Fruit fly (Drosophila melanogaster) whole organism, embryonic: ENCODE results near the gene qm.
A peak's percentile ranks its signal among the peaks of the same experiment; 100 is the strongest.

ENCODE experiments used
- ATbp ChIP-seq: fragments of 200-800 bp; sonication (Bioruptor generic); optimal IDR thresholded peaks from 2 replicates; lab custom pipeline; 2017; ENCODE audit warnings: missing biosample characterization, mild to moderate bottlenecking, missing genetic modification characterization, missing genetic modification reagents
- CG10431 ChIP-seq: fragments of 200-800 bp; sonication (Bioruptor generic); optimal IDR thresholded peaks from 3 replicates; lab custom pipeline; 2018; ENCODE audit warnings: missing biosample characterization, mild to moderate bottlenecking, missing genetic modification characterization
- CG13287 ChIP-seq: fragments of 200-800 bp; sonication (Bioruptor generic); IDR thresholded peaks from 2 replicates; pipeline ENCODE4 v1.3.6; 2022; ENCODE audit warnings: missing biosample characterization, missing genetic modification characterization; ENCODE audit not compliant: partially characterized antibody
- CG14965 ChIP-seq: fragments of 200-800 bp; sonication (Bioruptor generic); optimal IDR thresholded peaks from 2 replicates; lab custom pipeline; 2016; ENCODE audit warnings: missing biosample characterization, missing genetic modification characterization, borderline replicate concordance
- CG16863 ChIP-seq: fragments of 200-800 bp; sonication (Bioruptor generic); optimal IDR thresholded peaks from 3 replicates; lab custom pipeline; 2016; ENCODE audit warnings: missing biosample characterization, missing genetic modification characterization
- CG17912 ChIP-seq: fragments of 200-800 bp; sonication (Bioruptor generic); optimal IDR thresholded peaks from 2 replicates; lab custom pipeline; 2018; ENCODE audit warnings: missing biosample characterization, mild to moderate bottlenecking, missing genetic modification characterization
- CG18262 ChIP-seq: fragments of 200-800 bp; optimal IDR thresholded peaks from 3 replicates; lab custom pipeline; 2019; ENCODE audit warnings: missing biosample characterization, mild to moderate bottlenecking, missing genetic modification characterization, moderate library complexity
- CG2875 ChIP-seq: fragments of 200-800 bp; sonication (Bioruptor generic); optimal IDR thresholded peaks from 2 replicates; lab custom pipeline; 2017; ENCODE audit warnings: missing biosample characterization, mild to moderate bottlenecking, missing genetic modification characterization, missing genetic modification reagents
- CG34422 ChIP-seq: fragments of 200-800 bp; sonication (Bioruptor generic); IDR thresholded peaks from 3 replicates; pipeline ENCODE4 v1.3.6; 2022; ENCODE audit warnings: missing biosample characterization, missing genetic modification characterization
- CG4282 ChIP-seq: fragments of 200-800 bp; sonication (Bioruptor generic); optimal IDR thresholded peaks from 2 replicates; lab custom pipeline; 2016; ENCODE audit warnings: missing biosample characterization, missing genetic modification characterization
- CG6272 ChIP-seq: fragments of 200-800 bp; sonication (Bioruptor generic); IDR thresholded peaks from 2 replicates; pipeline ENCODE4 v1.3.6; 2022; ENCODE audit warnings: missing biosample characterization, missing genetic modification characterization
- CG6689 ChIP-seq: fragments of 200-800 bp; sonication (Bioruptor generic); IDR thresholded peaks from 2 replicates; pipeline ENCODE4 v1.3.6; 2022; ENCODE audit warnings: missing biosample characterization, missing genetic modification characterization
- CG7357 ChIP-seq: fragments of 200-800 bp; sonication (Bioruptor generic); IDR thresholded peaks from 3 replicates; pipeline ENCODE4 v1.3.6; 2022; ENCODE audit warnings: missing biosample characterization, missing genetic modification characterization
- CG7928 ChIP-seq: fragments of 200-800 bp; sonication (Bioruptor generic); optimal IDR thresholded peaks from 2 replicates; lab custom pipeline; 2017; ENCODE audit warnings: missing biosample characterization, mild to moderate bottlenecking, missing genetic modification characterization
- CG9797 ChIP-seq: fragments of 200-800 bp; sonication (Bioruptor generic); optimal IDR thresholded peaks from 3 replicates; lab custom pipeline; 2018; ENCODE audit warnings: missing biosample characterization, mild to moderate bottlenecking, missing genetic modification characterization
- CkIIα-i1 ChIP-seq: fragments of 200-800 bp; sonication (Bioruptor generic); IDR thresholded peaks from 2 replicates; pipeline ENCODE4 v1.3.6; 2022; ENCODE audit warnings: missing biosample characterization, missing genetic modification characterization
- D19B ChIP-seq: fragments of 200-800 bp; sonication (Bioruptor generic); optimal IDR thresholded peaks from 2 replicates; lab custom pipeline; 2017; ENCODE audit warnings: missing biosample characterization, mild to moderate bottlenecking, missing genetic modification characterization
- E2f2 ChIP-seq: fragments of 200-800 bp; sonication (Bioruptor generic); IDR thresholded peaks from 2 replicates; pipeline ENCODE4 v1.3.6; 2022; ENCODE audit warnings: missing biosample characterization, missing genetic modification characterization
- ERR ChIP-seq: fragments of 200-800 bp; sonication (Bioruptor generic); optimal IDR thresholded peaks from 2 replicates; lab custom pipeline; 2016; ENCODE audit warnings: missing biosample characterization, missing genetic modification characterization
- Fer1 ChIP-seq: fragments of 200-800 bp; sonication (Bioruptor generic); optimal IDR thresholded peaks from 2 replicates; lab custom pipeline; 2017; ENCODE audit warnings: missing biosample characterization, mild to moderate bottlenecking, missing genetic modification characterization
- GATAe ChIP-seq: fragments of 200-800 bp; sonication (Bioruptor generic); conservative IDR thresholded peaks from 2 replicates; pipeline ENCODE4 v1.3.6; 2022; ENCODE audit warnings: missing biosample characterization, missing genetic modification characterization
- HLH3B ChIP-seq: fragments of 200-800 bp; sonication (Bioruptor generic); IDR thresholded peaks from 2 replicates; pipeline ENCODE4 v1.3.6; 2022; ENCODE audit warnings: missing biosample characterization, missing genetic modification characterization
- Hey ChIP-seq: fragments of 200-800 bp; sonication (Bioruptor generic); optimal IDR thresholded peaks from 3 replicates; lab custom pipeline; 2018; ENCODE audit warnings: missing biosample characterization, mild to moderate bottlenecking, missing genetic modification characterization
- Hr78 ChIP-seq, 2 experiments: fragments of 200-800 bp in 1 of 2; fragments of >200 bp in 1 of 2; sonication (Bioruptor generic) in 1 of 2; optimal IDR thresholded peaks; 2 replicates each; lab custom pipeline; 2017 to 2019; ENCODE audit warnings: missing biosample characterization in 2 of 2, missing genetic modification characterization in 2 of 2, mild to moderate bottlenecking in 1 of 2, moderate library complexity in 1 of 2
- Neu2 ChIP-seq: fragments of 200-800 bp; sonication (Bioruptor generic); optimal IDR thresholded peaks from 3 replicates; lab custom pipeline; 2016; ENCODE audit warnings: missing biosample characterization, missing genetic modification characterization, borderline replicate concordance
- Sox100B ChIP-seq: fragments of 200-800 bp; sonication (Bioruptor generic); optimal IDR thresholded peaks from 3 replicates; lab custom pipeline; 2018; ENCODE audit warnings: missing biosample characterization, mild to moderate bottlenecking, missing genetic modification characterization
- YL-1 ChIP-seq: fragments of 200-800 bp; sonication (Bioruptor generic); optimal IDR thresholded peaks from 3 replicates; lab custom pipeline; 2017; ENCODE audit warnings: missing biosample characterization, mild to moderate bottlenecking, missing genetic modification characterization
- bab2 ChIP-seq: fragments of 200-800 bp; sonication (Bioruptor generic); optimal IDR thresholded peaks from 2 replicates; lab custom pipeline; 2016; ENCODE audit warnings: missing biosample characterization, missing genetic modification characterization
- bcd ChIP-seq: fragments of 200-800 bp; sonication (Bioruptor generic); optimal IDR thresholded peaks from 2 replicates; lab custom pipeline; 2017; ENCODE audit warnings: missing biosample characterization, mild to moderate bottlenecking, missing genetic modification characterization
- bowl ChIP-seq: fragments of 200-800 bp; sonication (Bioruptor generic); IDR thresholded peaks from 2 replicates; pipeline ENCODE4 v1.3.6; 2022; ENCODE audit warnings: missing biosample characterization, missing genetic modification characterization
- crol ChIP-seq: fragments of 200-800 bp; sonication (Bioruptor generic); IDR thresholded peaks from 2 replicates; pipeline ENCODE4 v1.3.6; 2022; ENCODE audit warnings: missing biosample characterization, missing genetic modification characterization
- cwo ChIP-seq: fragments of 200-800 bp; sonication (Bioruptor generic); optimal IDR thresholded peaks from 3 replicates; lab custom pipeline; 2017; ENCODE audit warnings: missing biosample characterization, missing genetic modification characterization, mild to moderate bottlenecking, moderate library complexity, missing genetic modification reagents
- dmrt11E ChIP-seq: fragments of 200-800 bp; sonication (Bioruptor generic); optimal IDR thresholded peaks from 3 replicates; lab custom pipeline; 2018; ENCODE audit warnings: missing biosample characterization, mild to moderate bottlenecking, missing genetic modification characterization, moderate library complexity
- gce ChIP-seq: fragments of 200-800 bp; sonication (Bioruptor generic); IDR thresholded peaks from 3 replicates; pipeline ENCODE4 v1.3.6; 2022; ENCODE audit warnings: missing biosample characterization, missing genetic modification characterization
- gcm ChIP-seq: fragments of 200-800 bp; sonication (Bioruptor generic); optimal IDR thresholded peaks from 2 replicates; lab custom pipeline; 2019; ENCODE audit warnings: missing biosample characterization, mild to moderate bottlenecking, missing genetic modification characterization, moderate library complexity
- grau ChIP-seq: fragments of 200-800 bp; optimal IDR thresholded peaks from 3 replicates; lab custom pipeline; 2019; ENCODE audit warnings: missing biosample characterization, mild to moderate bottlenecking, missing genetic modification characterization, moderate library complexity
- grn ChIP-seq: fragments of 200-800 bp; sonication (Bioruptor generic); optimal IDR thresholded peaks from 3 replicates; lab custom pipeline; 2017; ENCODE audit warnings: missing biosample characterization, missing genetic modification characterization
- hkb ChIP-seq, 2 experiments: fragments of 200-800 bp in 1 of 2; fragments of >200 bp in 1 of 2; sonication (Bioruptor generic) in 1 of 2; IDR thresholded peaks in 1 of 2; optimal IDR thresholded peaks in 1 of 2; 2 replicates each; pipeline versions ENCODE4 v1.3.6 to Lab custom; 2017 to 2022; ENCODE audit warnings: missing biosample characterization in 1 of 2, missing genetic modification characterization in 1 of 2
- inv ChIP-seq: fragments of 200-800 bp; sonication (Bioruptor generic); IDR thresholded peaks from 2 replicates; pipeline ENCODE4 v1.3.6; 2022; ENCODE audit warnings: missing biosample characterization, missing genetic modification characterization; ENCODE audit not compliant: partially characterized antibody
- jumu ChIP-seq: fragments of 200-800 bp; sonication (Bioruptor generic); optimal IDR thresholded peaks from 3 replicates; lab custom pipeline; 2016; ENCODE audit warnings: missing biosample characterization, missing genetic modification characterization
- lbe ChIP-seq: fragments of 200-800 bp; sonication (Bioruptor generic); optimal IDR thresholded peaks from 2 replicates; lab custom pipeline; 2016; ENCODE audit warnings: missing biosample characterization, mild to moderate bottlenecking, missing genetic modification characterization
- mirr ChIP-seq: fragments of 200-800 bp; sonication (Bioruptor generic); optimal IDR thresholded peaks from 3 replicates; lab custom pipeline; 2018; ENCODE audit warnings: missing biosample characterization, mild to moderate bottlenecking, missing genetic modification characterization
- rib ChIP-seq: fragments of 200-800 bp; sonication (Bioruptor generic); IDR thresholded peaks from 2 replicates; pipeline ENCODE4 v1.3.6; 2022; ENCODE audit warnings: missing biosample characterization, missing genetic modification characterization
- run ChIP-seq: fragments of 200-800 bp; sonication (Bioruptor generic); optimal IDR thresholded peaks from 3 replicates; lab custom pipeline; 2018; ENCODE audit warnings: missing biosample characterization, mild to moderate bottlenecking, missing genetic modification characterization
- sd ChIP-seq: fragments of 200-800 bp; sonication (Bioruptor generic); optimal IDR thresholded peaks from 3 replicates; lab custom pipeline; 2018; ENCODE audit warnings: missing biosample characterization, mild to moderate bottlenecking, missing genetic modification characterization, moderate library complexity
- sens-2 ChIP-seq: fragments of 200-800 bp; sonication (Bioruptor generic); IDR thresholded peaks from 2 replicates; pipeline ENCODE4 v1.3.6; 2022; ENCODE audit warnings: missing biosample characterization, missing genetic modification characterization
- sr ChIP-seq: fragments of 200-800 bp; sonication (Bioruptor generic); IDR thresholded peaks from 3 replicates; pipeline ENCODE4 v1.3.6; 2022; ENCODE audit warnings: missing biosample characterization, missing genetic modification characterization
- sug ChIP-seq: fragments of 200-800 bp; optimal IDR thresholded peaks from 2 replicates; lab custom pipeline; 2019; ENCODE audit warnings: missing biosample characterization, mild to moderate bottlenecking, missing genetic modification characterization, moderate library complexity
- vnd ChIP-seq: fragments of 200-800 bp; sonication (Bioruptor generic); IDR thresholded peaks from 3 replicates; pipeline ENCODE4 v1.3.6; 2022; ENCODE audit warnings: missing biosample characterization, missing genetic modification characterization; ENCODE audit not compliant: partially characterized antibody
- wdn ChIP-seq: fragments of 200-800 bp; sonication (Bioruptor generic); IDR thresholded peaks from 2 replicates; pipeline ENCODE4 v1.3.6; 2022; ENCODE audit warnings: missing biosample characterization, missing genetic modification characterization
- yki ChIP-seq: fragments of >200 bp; optimal IDR thresholded peaks from 3 replicates; lab custom pipeline; 2018

qm gene

dm6 chr3L:7397979-7398378 is 49.9 kb downstream of the qm start, which contains the start of gene CG8562:
Gene CG8562, plus strand, starts transcription at chr3L:7398285.
- no peak for TF ChIP-seq bab2
- no peak for TF ChIP-seq D19B (GFP tag; lab: Kevin White, UChicago)
- TF ChIP-seq sens-2, result peak; percentile 69; the same call in 1 of the 2 replicates
- TF ChIP-seq Neu2 (GFP tag; lab: Kevin White, UChicago), result no peak
- no peak for TF ChIP-seq lbe (GFP tag; lab: Kevin White, UChicago)
- no peak for TF ChIP-seq E2f2 (GFP tag; lab: Robert Waterston, UW)
- TF ChIP-seq CG13287 (GFP tag; lab: Robert Waterston, UW), result no peak
- no peak for TF ChIP-seq CG9797
- TF ChIP-seq CG16863 (GFP tag; lab: Kevin White, UChicago), result no peak
- peak in 1 of 2 experiments; percentile 5 for TF ChIP-seq Hr78 (GFP tag; optimal IDR thresholded peaks at IDR 0.05; lab: Kevin White, UChicago)
- no peak for TF ChIP-seq CG6272
- TF ChIP-seq vnd (GFP tag; lab: Robert Waterston, UW), result peak; percentile 43; the same call in 2 of the 3 replicates
- no peak for TF ChIP-seq ATbp (GFP tag; lab: Kevin White, UChicago)
- TF ChIP-seq CG2875 (GFP tag; lab: Kevin White, UChicago), result no peak
- TF ChIP-seq rib, result no peak
- TF ChIP-seq sr (GFP tag; lab: Robert Waterston, UW), result no peak
- TF ChIP-seq CkIIα-i1 (GFP tag; lab: Robert Waterston, UW), result no peak
- TF ChIP-seq CG17912, result no peak
- TF ChIP-seq CG10431 (GFP tag; lab: Kevin White, UChicago), result no peak
- peak; percentile 33 for TF ChIP-seq grn
- TF ChIP-seq sd, result no peak
- no peak for TF ChIP-seq CG4282 (GFP tag; lab: Kevin White, UChicago)
- TF ChIP-seq HLH3B (GFP tag; lab: Robert Waterston, UW), result no peak
- TF ChIP-seq run (tag; lab: Kevin White, UChicago), result no peak
- TF ChIP-seq CG7357 (GFP tag; lab: Robert Waterston, UW), result no peak
- peak; percentile 54 for TF ChIP-seq mirr
- peak; percentile 52; the same call in 1 of the 2 replicates for TF ChIP-seq GATAe (GFP tag; lab: Robert Waterston, UW)
- no peak for TF ChIP-seq bcd (GFP tag; lab: Kevin White, UChicago)
- peak; percentile 44 for TF ChIP-seq sug (tag; lab: Kevin White, UChicago)
- no peak for TF ChIP-seq jumu (GFP tag; lab: Kevin White, UChicago)
- TF ChIP-seq YL-1 (GFP tag; lab: Kevin White, UChicago), result no peak
- TF ChIP-seq Fer1 (GFP tag; lab: Kevin White, UChicago), result no peak
- TF ChIP-seq wdn, result no peak
- no peak for TF ChIP-seq gce (GFP tag; lab: Robert Waterston, UW)
- TF ChIP-seq CG6689, result no peak
- no peak for TF ChIP-seq CG34422 (GFP tag; lab: Robert Waterston, UW)
- no peak for TF ChIP-seq gcm
- no peak for TF ChIP-seq crol (GFP tag; lab: Robert Waterston, UW)
- TF ChIP-seq bowl (GFP tag; lab: Robert Waterston, UW), result no peak
- TF ChIP-seq cwo, result peak; percentile 14
- no peak for TF ChIP-seq CG7928
- TF ChIP-seq hkb (optimal IDR thresholded peaks at IDR 0.05; lab: Kevin White, UChicago), result no peak
- TF ChIP-seq hkb (GFP tag; IDR thresholded peaks at IDR 0.05; lab: Robert Waterston, UW), result no peak
- no peak for TF ChIP-seq Sox100B (GFP tag; lab: Kevin White, UChicago)
- no peak for TF ChIP-seq CG18262 (tag; lab: Kevin White, UChicago)
- peak; percentile 64 for TF ChIP-seq Hey (tag; lab: Kevin White, UChicago)
- TF ChIP-seq CG14965, result no peak
- TF ChIP-seq inv (GFP tag; lab: Robert Waterston, UW), result no peak
- no peak for TF ChIP-seq grau (tag; lab: Kevin White, UChicago)
- TF ChIP-seq ERR (GFP tag; lab: Kevin White, UChicago), result no peak
- no peak for TF ChIP-seq yki (lab: Kevin White, UChicago)
- TF ChIP-seq dmrt11E (tag; lab: Kevin White, UChicago), result no peak
